Worm (Caenorhabditis elegans): ENCODE data around the gene pup-2.

pup-2 gene

DNA sequence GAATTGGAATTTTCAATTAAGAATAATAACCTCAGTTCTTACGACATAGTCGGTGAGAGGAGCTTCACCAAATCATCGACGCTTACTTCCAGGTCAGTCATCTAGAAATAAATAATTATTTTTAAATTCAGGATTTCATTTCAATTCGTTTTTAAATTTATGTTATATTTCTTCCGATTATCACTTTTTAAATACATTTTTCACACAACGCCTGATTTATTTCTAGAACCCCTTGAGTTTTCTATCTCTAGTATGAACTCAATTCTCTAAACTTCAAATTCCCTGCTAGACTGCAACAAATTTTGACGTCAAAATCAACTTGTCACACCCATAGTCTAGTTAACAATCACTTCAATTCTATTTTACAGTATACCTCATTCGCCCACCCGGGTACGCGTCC lies 36.2 kb upstream of the pup-2 start, which contains the start of gene Y54H5A.2:
Gene Y54H5A.2, minus strand, starts transcription at position 101 of the 400 bp plus-strand sequence.
- TF ChIP-seq nhr-23 (tag; optimal IDR thresholded peaks at IDR 0.05) (no peak), daf-12 (tag; optimal IDR thresholded peaks at IDR 0.05) (no peak), ceh-9 (tag; optimal IDR thresholded peaks at IDR 0.05) (no peak), nhr-237 (tag; optimal IDR thresholded peaks at IDR 0.05) (no peak), nhr-11 (tag; optimal IDR thresholded peaks at IDR 0.05) (no peak), nhr-43 (tag; optimal IDR thresholded peaks at IDR 0.05; ENCODE audit: poor library complexity, severe bottlenecking) (no peak), fos-1 (tag; optimal IDR thresholded peaks at IDR 0.05) (no peak), zag-1 (tag; optimal IDR thresholded peaks at IDR 0.05) (no peak), nhr-77 (tag; optimal IDR thresholded peaks at IDR 0.05) (no peak), nfya-1 (tag; optimal IDR thresholded peaks at IDR 0.05; ENCODE audit: insufficient read depth) (no peak), unc-62 (GFP tag; optimal IDR thresholded peaks at IDR 0.05) (no peak), nhr-25 (tag; optimal IDR thresholded peaks at IDR 0.05) (no peak), lin-15B (tag; optimal IDR thresholded peaks at IDR 0.05) (no peak), sea-2 (GFP tag; optimal IDR thresholded peaks at IDR 0.05) (no peak)

DNA sequence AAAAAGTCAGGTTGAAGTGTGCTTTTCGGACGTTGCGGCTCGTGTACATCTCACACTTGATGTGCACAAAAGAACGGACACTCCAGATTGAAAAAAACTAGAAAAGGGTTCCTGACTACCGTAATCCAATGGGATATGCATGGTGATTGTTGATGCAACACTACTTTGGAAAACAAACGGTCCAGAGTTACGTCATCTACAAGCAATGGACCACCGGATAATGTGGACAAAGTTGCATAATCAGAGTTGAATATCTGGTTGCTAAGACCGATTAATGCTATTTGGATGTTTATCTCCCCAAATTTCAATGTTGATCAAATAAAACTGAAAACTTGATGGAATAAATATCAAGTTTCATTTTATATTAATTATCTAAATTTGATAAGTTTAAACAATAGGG lies 35.7 kb upstream of the pup-2 start:
- no peak for TF ChIP-seq nhr-76 (tag; optimal IDR thresholded peaks at IDR 0.05)
- no peak for TF ChIP-seq skn-1 (tag; optimal IDR thresholded peaks at IDR 0.05)
- no peak for TF ChIP-seq fos-1 (tag; optimal IDR thresholded peaks at IDR 0.05)
- no peak for TF ChIP-seq nhr-23 (tag; optimal IDR thresholded peaks at IDR 0.05)
- no peak for TF ChIP-seq ztf-11 (tag; optimal IDR thresholded peaks at IDR 0.05)
- TF ChIP-seq fkh-2 (tag; optimal IDR thresholded peaks at IDR 0.05) = no peak
- TF ChIP-seq mdl-1 (tag; optimal IDR thresholded peaks at IDR 0.05) = no peak
- TF ChIP-seq nhr-67 (tag; optimal IDR thresholded peaks at IDR 0.05) = no peak
- no peak for TF ChIP-seq tbx-2 (tag; optimal IDR thresholded peaks at IDR 0.05)
- no peak for TF ChIP-seq fkh-10 (GFP tag; optimal IDR thresholded peaks at IDR 0.05)
- TF ChIP-seq ama-1 (optimal IDR thresholded peaks at IDR 0.05) = no peak
- TF ChIP-seq nhr-237 (tag; optimal IDR thresholded peaks at IDR 0.05) = no peak
- TF ChIP-seq ceh-9 (tag; optimal IDR thresholded peaks at IDR 0.05) = no peak
- TF ChIP-seq ceh-28 (tag; optimal IDR thresholded peaks at IDR 0.05) = no peak
- TF ChIP-seq snpc-4 (tag; optimal IDR thresholded peaks at IDR 0.05) = no peak
- TF ChIP-seq elt-2 (tag; optimal IDR thresholded peaks at IDR 0.05) = no peak
- TF ChIP-seq nhr-28 (tag; optimal IDR thresholded peaks at IDR 0.05) = no peak

DNA sequence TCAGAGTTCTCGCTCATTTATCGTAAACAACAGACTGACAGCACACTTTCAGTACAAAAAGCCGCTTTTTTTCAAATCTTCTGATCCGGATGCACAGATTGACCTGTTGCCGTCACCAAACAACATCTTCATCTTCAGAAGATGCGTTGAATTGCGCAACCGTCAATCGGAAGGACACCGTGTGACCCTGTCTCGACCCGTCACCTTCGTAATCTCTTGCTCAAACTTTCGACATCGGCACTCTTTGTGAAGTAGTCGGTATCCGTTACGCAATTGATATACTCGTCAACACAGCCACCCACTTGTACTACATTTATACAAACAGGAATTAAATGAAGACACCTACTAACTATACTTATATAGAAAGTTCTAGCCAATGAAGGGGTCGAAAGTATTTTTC lies 34.7 kb upstream of the pup-2 start:
- TF ChIP-seq ceh-28 (tag; optimal IDR thresholded peaks at IDR 0.05) (no peak), fos-1 (tag; optimal IDR thresholded peaks at IDR 0.05) (no peak), unc-62 (GFP tag; optimal IDR thresholded peaks at IDR 0.05) (no peak), elt-3 (tag; optimal IDR thresholded peaks at IDR 0.05) (no peak), nfya-1 (tag; optimal IDR thresholded peaks at IDR 0.05; ENCODE audit: insufficient read depth) (no peak), nhr-28 (tag; optimal IDR thresholded peaks at IDR 0.05) (no peak), nhr-237 (tag; optimal IDR thresholded peaks at IDR 0.05) (no peak), elt-2 (tag; optimal IDR thresholded peaks at IDR 0.05) (no peak)

DNA sequence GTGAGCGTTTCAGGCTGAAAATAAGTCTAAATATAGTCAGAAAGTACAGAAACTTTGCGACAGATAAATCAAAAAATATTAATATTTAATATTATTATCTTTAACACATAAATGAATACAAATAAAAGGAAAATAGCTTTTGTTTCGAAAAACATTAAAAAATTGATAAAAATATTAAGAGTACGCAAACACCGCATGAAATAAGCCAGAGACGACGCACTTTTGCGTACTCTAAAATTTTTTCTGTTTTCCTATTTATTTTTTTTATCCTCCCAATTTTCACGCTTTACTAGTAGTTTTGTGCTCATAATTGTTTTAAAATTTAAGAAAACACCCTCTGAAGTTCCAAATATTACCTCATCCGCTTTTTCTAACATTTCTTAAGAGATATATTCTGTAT lies 32.6 kb upstream of the pup-2 start, which contains the start of the genes rbm-42 and grwd-1:
Gene rbm-42, minus strand, starts transcription at position 93 of the 400 bp plus-strand sequence.
Gene grwd-1, plus strand, starts transcription at position 328 of the 400 bp plus-strand sequence.
- TF ChIP-seq unc-62 (GFP tag; optimal IDR thresholded peaks at IDR 0.05) (no peak), zag-1 (tag; optimal IDR thresholded peaks at IDR 0.05) (no peak), pha-4 (tag; optimal IDR thresholded peaks at IDR 0.05) (peak; percentile 76), nhr-43 (tag; optimal IDR thresholded peaks at IDR 0.05; ENCODE audit: poor library complexity, severe bottlenecking) (no peak), egl-5 (tag; optimal IDR thresholded peaks at IDR 0.05) (no peak), lin-15B (tag; optimal IDR thresholded peaks at IDR 0.05) (peak; percentile 26)

DNA sequence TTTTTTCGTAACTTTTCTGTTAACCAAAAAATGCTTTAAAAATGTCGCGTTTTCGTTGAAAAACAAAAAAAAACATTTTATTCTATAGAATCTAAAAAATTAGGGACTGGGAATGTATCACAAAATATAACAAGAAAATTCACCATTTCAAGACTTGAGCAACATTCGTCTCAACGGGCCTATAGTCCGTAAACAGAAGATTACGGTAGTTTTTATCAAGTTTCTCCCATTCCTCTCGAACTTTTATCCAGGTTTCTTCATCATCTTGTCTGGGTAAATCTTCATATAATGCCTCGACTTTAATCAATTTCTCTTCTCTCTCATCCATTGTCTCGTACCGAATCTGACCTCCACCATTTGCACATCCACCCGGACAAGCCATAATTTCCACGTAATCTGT lies 30.3 kb upstream of the pup-2 start:
- no peak for TF ChIP-seq ceh-28 (tag; optimal IDR thresholded peaks at IDR 0.05)
- no peak for TF ChIP-seq pha-4 (tag; optimal IDR thresholded peaks at IDR 0.05)
- TF ChIP-seq nhr-25 (tag; optimal IDR thresholded peaks at IDR 0.05) = no peak
- TF ChIP-seq pqm-1 (tag; optimal IDR thresholded peaks at IDR 0.05) = no peak
- no peak for TF ChIP-seq mml-1 (tag; optimal IDR thresholded peaks at IDR 0.05)
- TF ChIP-seq fos-1 (tag; optimal IDR thresholded peaks at IDR 0.05) = no peak
- TF ChIP-seq sea-2 (GFP tag; optimal IDR thresholded peaks at IDR 0.05) = no peak
- no peak for TF ChIP-seq mdl-1 (tag; optimal IDR thresholded peaks at IDR 0.05)
- TF ChIP-seq nfya-1 (tag; optimal IDR thresholded peaks at IDR 0.05; ENCODE audit: insufficient read depth) = no peak
- no peak for TF ChIP-seq nhr-11 (tag; optimal IDR thresholded peaks at IDR 0.05)
